Worm (Caenorhabditis elegans) whole organism, L4 larva: ENCODE data around the gene rab-19.

ENCODE experiments used
- F37D6.2 ChIP-seq: sonication (generic microtip); optimal IDR thresholded peaks from 2 replicates; lab custom pipeline; 2016; ENCODE audit warnings: mild to moderate bottlenecking, missing genetic modification characterization, missing compliant biosample characterization
- T20F7.1 ChIP-seq: fragments of 200-800 bp; sonication (Bioruptor generic); optimal IDR thresholded peaks from 2 replicates; lab custom pipeline; 2018; ENCODE audit warnings: mild to moderate bottlenecking, missing genetic modification characterization, missing compliant biosample characterization
- T26A8.4 ChIP-seq: fragments of 200-800 bp; sonication (Bioruptor generic); IDR thresholded peaks from 2 replicates; pipeline ENCODE4 v1.3.6; 2022; ENCODE audit warnings: missing genetic modification characterization, missing compliant biosample characterization
- Y5F2A.4 ChIP-seq: fragments of 200-800 bp; sonication (Bioruptor generic); optimal IDR thresholded peaks from 2 replicates; lab custom pipeline; 2018; ENCODE audit warnings: mild to moderate bottlenecking, missing genetic modification characterization, missing compliant biosample characterization
- ZK337.2 ChIP-seq: fragments of 200-800 bp; sonication (Bioruptor generic); IDR thresholded peaks from 2 replicates; pipeline ENCODE4 v1.3.6; 2022; ENCODE audit warnings: missing genetic modification reagents, missing genetic modification characterization, missing compliant biosample characterization
- aha-1 ChIP-seq: fragments of 150-350 bp; peaks from one replicate; lab custom pipeline; 2014; ENCODE audit warnings: missing biosample characterization, missing genetic modification characterization
- ama-1 ChIP-seq: fragments of 150-350 bp; optimal IDR thresholded peaks from 2 replicates; lab custom pipeline; 2014; ENCODE audit warnings: inconsistent platforms, mixed read lengths
- cey-2 ChIP-seq: sonication (generic microtip); optimal IDR thresholded peaks from 3 replicates; lab custom pipeline; 2017; ENCODE audit warnings: missing genetic modification characterization, mild to moderate bottlenecking, missing compliant biosample characterization, antibody characterized with exemption, borderline replicate concordance; ENCODE audit not compliant: insufficient read depth
- ctbp-1 ChIP-seq: fragments of 200-800 bp; sonication (Bioruptor generic); IDR thresholded peaks from 2 replicates; pipeline ENCODE4 v1.3.6; 2022; ENCODE audit warnings: missing genetic modification reagents, missing genetic modification characterization, missing compliant biosample characterization
- daf-16 ChIP-seq, 3 experiments: sonication (generic microtip); optimal IDR thresholded peaks; 2 replicates each; lab custom pipeline; 2016 to 2017; ENCODE audit warnings: missing genetic modification characterization in 3 of 3, missing genetic modification reagents in 3 of 3, mild to moderate bottlenecking in 2 of 3, missing compliant biosample characterization in 2 of 3, missing biosample characterization in 1 of 3, moderate library complexity in 1 of 3
- dmd-6 ChIP-seq: fragments of 200-800 bp; sonication (Bioruptor generic); IDR thresholded peaks from 2 replicates; pipeline ENCODE4 v1.3.6; 2022; ENCODE audit warnings: missing genetic modification reagents, missing genetic modification characterization, missing compliant biosample characterization
- egl-27 ChIP-seq: sonication (generic microtip); optimal IDR thresholded peaks from 3 replicates; lab custom pipeline; 2017; ENCODE audit warnings: missing biosample characterization, missing genetic modification reagents, missing genetic modification characterization
- egl-43 ChIP-seq: fragments of 200-800 bp; sonication (Bioruptor generic); IDR thresholded peaks from 2 replicates; pipeline ENCODE4 v1.3.6; 2022; ENCODE audit warnings: missing genetic modification reagents, missing genetic modification characterization, missing compliant biosample characterization
- fkh-10 ChIP-seq: fragments of 150-350 bp; optimal IDR thresholded peaks from 2 replicates; lab custom pipeline; 2014; ENCODE audit warnings: missing biosample characterization, missing genetic modification reagents, missing genetic modification characterization
- gei-8 ChIP-seq: fragments of 200-800 bp; sonication (Bioruptor generic); optimal IDR thresholded peaks from 2 replicates; lab custom pipeline; 2018; ENCODE audit warnings: mild to moderate bottlenecking, missing genetic modification characterization, missing compliant biosample characterization
- hif-1 ChIP-seq, 2 experiments: sonication (generic microtip); optimal IDR thresholded peaks; 2 replicates each; lab custom pipeline; 2016 to 2017; ENCODE audit warnings: missing compliant biosample characterization in 2 of 2, missing genetic modification characterization in 2 of 2, missing genetic modification reagents in 2 of 2, missing genotype in 2 of 2, mild to moderate bottlenecking in 1 of 2
- hlh-11 ChIP-seq: fragments of 200-800 bp; sonication (Bioruptor generic); optimal IDR thresholded peaks from 2 replicates; lab custom pipeline; 2018; ENCODE audit warnings: mild to moderate bottlenecking, missing genetic modification characterization, missing compliant biosample characterization
- hlh-30 ChIP-seq: sonication (generic microtip); optimal IDR thresholded peaks from 2 replicates; lab custom pipeline; 2017; ENCODE audit warnings: antibody characterized with exemption, mild to moderate bottlenecking, missing genetic modification characterization, missing compliant biosample characterization; ENCODE audit not compliant: insufficient read depth
- hmg-1.1 ChIP-seq: fragments of 200-800 bp; sonication (Bioruptor generic); IDR thresholded peaks from 2 replicates; pipeline ENCODE4 v1.3.6; 2022; ENCODE audit warnings: missing genetic modification reagents, missing genetic modification characterization, missing compliant biosample characterization
- jun-1 ChIP-seq: fragments of 150-350 bp; optimal IDR thresholded peaks from 2 replicates; lab custom pipeline; 2014; ENCODE audit warnings: missing biosample characterization, missing genetic modification reagents, missing genetic modification characterization
- lim-7 ChIP-seq: fragments of 200-800 bp; sonication (Bioruptor generic); IDR thresholded peaks from 2 replicates; pipeline ENCODE4 v1.3.6; 2022; ENCODE audit warnings: missing genetic modification characterization, missing compliant biosample characterization
- lin-1 ChIP-seq: fragments of 200-800 bp; sonication (Bioruptor generic); IDR thresholded peaks from 2 replicates; pipeline ENCODE4 v1.3.6; 2022; ENCODE audit warnings: missing genetic modification reagents, missing genetic modification characterization, missing compliant biosample characterization
- lin-13 ChIP-seq: fragments of 150-350 bp; optimal IDR thresholded peaks from 2 replicates; lab custom pipeline; 2014; ENCODE audit warnings: missing biosample characterization, missing genetic modification reagents, missing genetic modification characterization
- lin-29 ChIP-seq: fragments of 200-800 bp; sonication (Bioruptor generic); IDR thresholded peaks from 2 replicates; pipeline ENCODE4 v1.3.6; 2022; ENCODE audit warnings: missing genetic modification reagents, missing genetic modification characterization, missing compliant biosample characterization
- mxl-3 ChIP-seq: fragments of 200-800 bp; sonication (Bioruptor generic); optimal IDR thresholded peaks from 2 replicates; lab custom pipeline; 2018; ENCODE audit warnings: mild to moderate bottlenecking, missing genetic modification characterization, missing compliant biosample characterization
- nhr-11 ChIP-seq: fragments of 150-350 bp; optimal IDR thresholded peaks from 2 replicates; lab custom pipeline; 2014; ENCODE audit warnings: missing biosample characterization, missing genetic modification characterization
- nhr-111 ChIP-seq: fragments of 200-800 bp; sonication (Bioruptor generic); optimal IDR thresholded peaks from 2 replicates; lab custom pipeline; 2018; ENCODE audit warnings: mild to moderate bottlenecking, missing genetic modification characterization, missing compliant biosample characterization
- nhr-42 ChIP-seq: fragments of 200-800 bp; sonication (Bioruptor generic); IDR thresholded peaks from 2 replicates; pipeline ENCODE4 v1.3.6; 2022; ENCODE audit warnings: missing genetic modification characterization, missing compliant biosample characterization
- nhr-48 ChIP-seq: sonication (generic microtip); optimal IDR thresholded peaks from 2 replicates; lab custom pipeline; 2016; ENCODE audit warnings: mild to moderate bottlenecking, missing genetic modification characterization, missing compliant biosample characterization
- nhr-6 ChIP-seq: fragments of 150-350 bp; optimal IDR thresholded peaks from 2 replicates; lab custom pipeline; 2014; ENCODE audit warnings: missing biosample characterization, missing genetic modification characterization
- sdz-12 ChIP-seq: fragments of 200-800 bp; sonication (Bioruptor generic); optimal IDR thresholded peaks from 2 replicates; lab custom pipeline; 2018; ENCODE audit warnings: mild to moderate bottlenecking, missing genetic modification characterization, missing compliant biosample characterization
- set-16 ChIP-seq: fragments of 200-800 bp; sonication (Bioruptor generic); IDR thresholded peaks from 2 replicates; pipeline ENCODE4 v1.3.6; 2022; ENCODE audit warnings: missing genetic modification reagents, missing genetic modification characterization, missing compliant biosample characterization
- tra-1 ChIP-seq: fragments of 200-800 bp; sonication (Bioruptor generic); IDR thresholded peaks from 2 replicates; pipeline ENCODE4 v1.3.6; 2022; ENCODE audit warnings: missing genetic modification reagents, missing genetic modification characterization, missing compliant biosample characterization
- unc-62 ChIP-seq, 3 experiments: fragments of 150-350 bp in 1 of 3; sonication (generic microtip); optimal IDR thresholded peaks in 2 of 3; peaks in 1 of 3; 1 replicate in 1 of 3; 2 replicates in 2 of 3; lab custom pipeline; 2014 to 2017; ENCODE audit warnings: missing biosample characterization in 3 of 3, missing genetic modification characterization in 3 of 3, missing genetic modification reagents in 3 of 3, missing genotype in 1 of 3

rab-19 gene

ce11 chrIV:13393246-13393716 is 9.1 kb upstream of the rab-19 start (continued):
- peak in 1 of 2 experiments; percentile 55 for TF ChIP-seq daf-16 (GFP tag; optimal IDR thresholded peaks at IDR 0.05; lab: Kevin White, UChicago)
- peak; percentile 70 for TF ChIP-seq daf-16 (tag; optimal IDR thresholded peaks at IDR 0.05; lab: Kevin White, UChicago)
- TF ChIP-seq lin-1 (GFP tag; lab: Robert Waterston, UW) = no peak
- no peak for TF ChIP-seq nhr-11 (tag; lab: Kevin White, UChicago)
- TF ChIP-seq hlh-30 = peak; percentile 75
- TF ChIP-seq cey-2 (tag; lab: Kevin White, UChicago) = peak; percentile 1
- no peak for TF ChIP-seq egl-27 (tag; lab: Kevin White, UChicago)
- peak; percentile 51 for TF ChIP-seq T20F7.1 (GFP tag; lab: Kevin White, UChicago)
- TF ChIP-seq nhr-6 = peak; percentile 34
- TF ChIP-seq hif-1 (tag; optimal IDR thresholded peaks at IDR 0.05; lab: Kevin White, UChicago) = peak in 1 of 2 experiments; percentile 62
- peak; percentile 23 for TF ChIP-seq lin-13 (GFP tag; lab: Kevin White, UChicago)
- TF ChIP-seq ctbp-1 (GFP tag; lab: Robert Waterston, UW) = no peak
- TF ChIP-seq mxl-3 (GFP tag; lab: Kevin White, UChicago) = peak; percentile 21
- TF ChIP-seq aha-1 (tag; lab: Kevin White, UChicago) = peak; percentile 97
- peak; percentile 91 for TF ChIP-seq hlh-11 (tag; lab: Kevin White, UChicago)
- TF ChIP-seq dmd-6 (GFP tag; lab: Robert Waterston, UW) = peak; percentile 86
- no peak for TF ChIP-seq ZK337.2 (GFP tag; lab: Robert Waterston, UW)
- TF ChIP-seq gei-8 (GFP tag; lab: Kevin White, UChicago) = peak; percentile 46
- peak; percentile 81 for TF ChIP-seq nhr-48 (tag; lab: Kevin White, UChicago)
- TF ChIP-seq fkh-10 (GFP tag; lab: Kevin White, UChicago) = no peak
- no peak for TF ChIP-seq F37D6.2 (tag; lab: Kevin White, UChicago)

- TF ChIP-seq T26A8.4 (GFP tag; lab: Robert Waterston, UW) = peak; percentile 46
- TF ChIP-seq set-16 (GFP tag; lab: Robert Waterston, UW) = peak; percentile 26; the same call in 1 of the 2 replicates
- peak; percentile 25 for TF ChIP-seq aha-1 (tag; lab: Kevin White, UChicago)
- TF ChIP-seq lim-7 = 0 out of 2 replicates have a peak, but pooled peaks have one; percentile 35
- peak; percentile 13 for TF ChIP-seq nhr-111 (GFP tag; lab: Kevin White, UChicago)
- peak; percentile 68 for TF ChIP-seq sdz-12 (GFP tag; lab: Kevin White, UChicago)
- no peak for TF ChIP-seq jun-1 (tag; lab: Kevin White, UChicago)
- TF ChIP-seq nhr-42 (GFP tag; lab: Robert Waterston, UW) = 0 out of 2 replicates have a peak, but pooled peaks have one; percentile 33
- 0 out of 2 replicates have a peak, but pooled peaks have one; percentile 44 for TF ChIP-seq egl-43 (GFP tag; lab: Robert Waterston, UW)
- no peak for TF ChIP-seq hmg-1.1 (GFP tag; lab: Robert Waterston, UW)
Observed at ce11 chrIV:13392230-13392629, 8.0 kb upstream of the rab-19 start.

- TF ChIP-seq tra-1 (GFP tag; lab: Robert Waterston, UW) = no peak
- TF ChIP-seq lin-29 (GFP tag; lab: Robert Waterston, UW) = no peak
- peak; percentile 35 for TF ChIP-seq gei-8 (GFP tag; lab: Kevin White, UChicago)
- peak; percentile 84 for TF ChIP-seq aha-1 (tag; lab: Kevin White, UChicago)
- TF ChIP-seq unc-62 (GFP tag; optimal IDR thresholded peaks at IDR 0.05 in 1 of 2; lab: Kevin White, UChicago) = peak in 1 of 2 experiments; percentile 91
- no peak for TF ChIP-seq unc-62 (tag; optimal IDR thresholded peaks at IDR 0.05; lab: Kevin White, UChicago)
- TF ChIP-seq Y5F2A.4 (GFP tag; lab: Kevin White, UChicago) = no peak
- 0 out of 2 replicates have a peak, but pooled peaks have one; percentile 12 for TF ChIP-seq ctbp-1 (GFP tag; lab: Robert Waterston, UW)
- no peak for TF ChIP-seq ama-1
Observed at ce11 chrIV:13390770-13391169, 6.6 kb upstream of the rab-19 start.
